Worm (Caenorhabditis elegans): ENCODE measurements around the gene cdk-4.

Gene cdk-4

ce11 chrX:13503839-13504238, 14.9 kb downstream of the cdk-4 start:
- TF ChIP-seq nhr-2 (tag; optimal IDR thresholded peaks at IDR 0.05): no peak
- no peak for TF ChIP-seq zip-8 (tag; optimal IDR thresholded peaks at IDR 0.05)
- TF ChIP-seq drap-1 (GFP tag; optimal IDR thresholded peaks at IDR 0.05): no peak
- TF ChIP-seq ces-1 (GFP tag; optimal IDR thresholded peaks at IDR 0.05): peak; percentile 56
- no peak for TF ChIP-seq nhr-237 (tag; optimal IDR thresholded peaks at IDR 0.05)
- TF ChIP-seq unc-39 (tag; optimal IDR thresholded peaks at IDR 0.05): no peak
- peak; percentile 59 for TF ChIP-seq mls-2 (tag; optimal IDR thresholded peaks at IDR 0.05)
- TF ChIP-seq elt-1 (tag; optimal IDR thresholded peaks at IDR 0.05; ENCODE audit: borderline replicate concordance, insufficient read depth): no peak
- TF ChIP-seq lsy-2 (tag; optimal IDR thresholded peaks at IDR 0.05): no peak
- TF ChIP-seq pha-4 (tag; optimal IDR thresholded peaks at IDR 0.05): no peak
- no peak for TF ChIP-seq ceh-39 (tag; optimal IDR thresholded peaks at IDR 0.05)
- no peak for TF ChIP-seq M03D4.4 (tag; optimal IDR thresholded peaks at IDR 0.05)
- TF ChIP-seq elt-3 (tag; optimal IDR thresholded peaks at IDR 0.05): no peak
- TF ChIP-seq lin-32 (GFP tag; optimal IDR thresholded peaks at IDR 0.05): no peak
- no peak for TF ChIP-seq sem-2 (GFP tag; optimal IDR thresholded peaks at IDR 0.05)
- no peak for TF ChIP-seq nhr-12 (tag; optimal IDR thresholded peaks at IDR 0.05)
- no peak for TF ChIP-seq sptf-1 (tag; optimal IDR thresholded peaks at IDR 0.05)
- TF ChIP-seq unc-120 (tag; optimal IDR thresholded peaks at IDR 0.05; ENCODE audit: poor library complexity, severe bottlenecking): no peak
- no peak for TF ChIP-seq unc-62 (GFP tag; optimal IDR thresholded peaks at IDR 0.05)
- no peak for TF ChIP-seq ham-2 (GFP tag; optimal IDR thresholded peaks at IDR 0.05)
- TF ChIP-seq ceh-43 (GFP tag; optimal IDR thresholded peaks at IDR 0.05): no peak
- TF ChIP-seq nhr-28 (tag; optimal IDR thresholded peaks at IDR 0.05): no peak
- TF ChIP-seq mab-5 (tag; optimal IDR thresholded peaks at IDR 0.05): no peak
- TF ChIP-seq ceh-83 (GFP tag; optimal IDR thresholded peaks at IDR 0.05): no peak
- TF ChIP-seq flh-1 (GFP tag; optimal IDR thresholded peaks at IDR 0.05): no peak
- no peak for TF ChIP-seq ztf-11 (tag; optimal IDR thresholded peaks at IDR 0.05)
- TF ChIP-seq cnd-1 (tag; optimal IDR thresholded peaks at IDR 0.05): peak; percentile 23
- no peak for TF ChIP-seq bed-3 (GFP tag; optimal IDR thresholded peaks at IDR 0.05)
- peak; percentile 15 for TF ChIP-seq mep-1 (tag; optimal IDR thresholded peaks at IDR 0.05)
- no peak for TF ChIP-seq nhr-76 (tag; optimal IDR thresholded peaks at IDR 0.05)
- TF ChIP-seq tbx-8 (GFP tag; optimal IDR thresholded peaks at IDR 0.05): no peak
- TF ChIP-seq snpc-4 (tag; optimal IDR thresholded peaks at IDR 0.05): no peak

DNA sequence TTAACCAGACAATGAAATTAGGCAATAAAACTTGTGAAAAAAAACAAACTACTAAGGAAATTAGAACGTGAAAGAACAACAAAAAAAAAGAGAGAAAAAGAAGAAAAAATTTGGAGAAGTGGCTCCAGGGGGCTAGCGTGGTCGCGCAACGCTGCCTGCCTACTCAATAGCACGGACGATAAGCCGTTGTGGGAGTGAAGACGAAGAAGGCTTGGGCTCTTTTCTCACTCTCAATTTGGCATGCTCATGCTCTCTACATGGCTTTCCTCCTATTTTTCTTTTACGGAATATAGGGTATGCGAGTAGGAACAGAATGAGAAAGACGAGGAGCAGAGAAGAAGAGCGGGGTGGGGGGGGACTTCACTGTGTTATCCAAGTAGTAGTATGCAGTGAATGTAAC, 16.4 kb downstream of the cdk-4 start:
- TF ChIP-seq nhr-76 (tag; optimal IDR thresholded peaks at IDR 0.05): no peak
- no peak for TF ChIP-seq snpc-4 (tag; optimal IDR thresholded peaks at IDR 0.05)
- TF ChIP-seq ceh-43 (GFP tag; optimal IDR thresholded peaks at IDR 0.05): no peak
- no peak for TF ChIP-seq unc-120 (tag; optimal IDR thresholded peaks at IDR 0.05; ENCODE audit: poor library complexity, severe bottlenecking)
- peak; percentile 22 for TF ChIP-seq mep-1 (tag; optimal IDR thresholded peaks at IDR 0.05)
- TF ChIP-seq tbx-8 (GFP tag; optimal IDR thresholded peaks at IDR 0.05): no peak
- TF ChIP-seq ztf-11 (tag; optimal IDR thresholded peaks at IDR 0.05): peak; percentile 14
- TF ChIP-seq lin-32 (GFP tag; optimal IDR thresholded peaks at IDR 0.05): no peak
- TF ChIP-seq mls-2 (tag; optimal IDR thresholded peaks at IDR 0.05): no peak
- peak; percentile 68 for TF ChIP-seq ces-1 (GFP tag; optimal IDR thresholded peaks at IDR 0.05)
- no peak for TF ChIP-seq elt-3 (tag; optimal IDR thresholded peaks at IDR 0.05)

ce11 chrX:13500568-13500967, 18.1 kb downstream of the cdk-4 start, which contains the start of gene sad-1:
sad-1 (minus strand) TSS chrX:13500668.
- TF ChIP-seq sem-2 (GFP tag; optimal IDR thresholded peaks at IDR 0.05): no peak
- no peak for TF ChIP-seq pha-4 (tag; optimal IDR thresholded peaks at IDR 0.05)
- TF ChIP-seq lsy-2 (tag; optimal IDR thresholded peaks at IDR 0.05): no peak
- TF ChIP-seq mls-2 (tag; optimal IDR thresholded peaks at IDR 0.05): no peak
- TF ChIP-seq hlh-1 (tag; optimal IDR thresholded peaks at IDR 0.05): no peak
- TF ChIP-seq lin-13 (tag; optimal IDR thresholded peaks at IDR 0.05): no peak
- no peak for TF ChIP-seq sptf-1 (tag; optimal IDR thresholded peaks at IDR 0.05)
- TF ChIP-seq mab-5 (tag; optimal IDR thresholded peaks at IDR 0.05): no peak
- no peak for TF ChIP-seq ham-2 (GFP tag; optimal IDR thresholded peaks at IDR 0.05)
- no peak for TF ChIP-seq flh-1 (GFP tag; optimal IDR thresholded peaks at IDR 0.05)
- no peak for TF ChIP-seq blmp-1 (tag; optimal IDR thresholded peaks at IDR 0.05)
- no peak for TF ChIP-seq ces-1 (GFP tag; optimal IDR thresholded peaks at IDR 0.05)
- TF ChIP-seq bed-3 (GFP tag; optimal IDR thresholded peaks at IDR 0.05): no peak
- TF ChIP-seq tbx-8 (GFP tag; optimal IDR thresholded peaks at IDR 0.05): no peak
- no peak for TF ChIP-seq unc-120 (tag; optimal IDR thresholded peaks at IDR 0.05; ENCODE audit: poor library complexity, severe bottlenecking)
- TF ChIP-seq unc-62 (GFP tag; optimal IDR thresholded peaks at IDR 0.05): no peak
- no peak for TF ChIP-seq M03D4.4 (tag; optimal IDR thresholded peaks at IDR 0.05)
